Worm (Caenorhabditis elegans): ENCODE data around the gene F13C5.3.

The F13C5.3 gene

DNA sequence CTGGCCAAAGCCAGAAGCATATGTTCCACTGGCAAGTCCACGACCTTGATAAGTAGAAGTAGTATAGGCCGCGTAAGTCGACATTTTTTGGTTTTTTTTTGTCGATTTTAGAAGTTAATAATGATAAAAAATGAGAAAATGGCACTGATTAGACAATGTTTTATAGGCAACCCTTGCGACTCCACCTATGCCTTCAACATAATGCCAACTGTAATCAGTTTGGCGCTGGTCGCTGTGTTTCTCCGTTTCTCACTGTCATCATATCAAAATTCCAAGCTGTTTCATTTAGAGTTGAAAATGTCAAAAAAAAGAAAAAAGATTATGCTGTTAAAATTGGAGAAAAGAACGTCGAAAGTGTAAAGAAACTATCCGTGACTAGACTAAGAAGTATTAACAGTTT is 46.2 kb upstream of the F13C5.3 start (continued):
- TF ChIP-seq nhr-11 (tag; optimal IDR thresholded peaks at IDR 0.05) (no peak), hlh-30 (tag; optimal IDR thresholded peaks at IDR 0.05; ENCODE audit: insufficient read depth) (no peak), nhr-28 (tag; optimal IDR thresholded peaks at IDR 0.05) (peak; percentile 71), T20F7.1 (GFP tag; optimal IDR thresholded peaks at IDR 0.05) (peak; percentile 30), ceh-32 (tag; optimal IDR thresholded peaks at IDR 0.05; ENCODE audit: poor library complexity) (no peak), dmd-9 (GFP tag; IDR thresholded peaks at IDR 0.05) (no peak), Y48G9A.11 (GFP tag; IDR thresholded peaks at IDR 0.05) (no peak), D1046.2 (GFP tag; IDR thresholded peaks at IDR 0.05) (no peak), R02D3.7 (tag; optimal IDR thresholded peaks at IDR 0.05) (no peak), ces-1 (GFP tag; optimal IDR thresholded peaks at IDR 0.05) (no peak), nhr-111 (GFP tag; optimal IDR thresholded peaks at IDR 0.05) (no peak), madf-5 (GFP tag; IDR thresholded peaks at IDR 0.05) (no peak), ceh-28 (tag; optimal IDR thresholded peaks at IDR 0.05) (no peak), duxl-1 (tag; optimal IDR thresholded peaks at IDR 0.05; ENCODE audit: poor library complexity) (no peak), dpl-1 (GFP tag; optimal IDR thresholded peaks at IDR 0.05) (no peak), ctbp-1 (GFP tag; IDR thresholded peaks at IDR 0.05) (no peak), unc-62 (GFP tag; optimal IDR thresholded peaks at IDR 0.05 in 1 of 2) (no peak), unc-62 (tag; optimal IDR thresholded peaks at IDR 0.05) (no peak), egl-27 (tag; optimal IDR thresholded peaks at IDR 0.05) (no peak), mdt-29 (GFP tag; IDR thresholded peaks at IDR 0.05) (no peak), egl-43 (GFP tag; IDR thresholded peaks at IDR 0.05) (no peak), mep-1 (tag; optimal IDR thresholded peaks at IDR 0.05) (no peak), attf-4 (tag; optimal IDR thresholded peaks at IDR 0.05) (no peak), F37D6.2 (tag; optimal IDR thresholded peaks at IDR 0.05) (no peak), zip-11 (GFP tag; IDR thresholded peaks at IDR 0.05) (no peak), nhr-42 (GFP tag; IDR thresholded peaks at IDR 0.05) (no peak), nhr-6 (tag; optimal IDR thresholded peaks at IDR 0.05) (peak; percentile 24), rbr-2 (tag; optimal IDR thresholded peaks at IDR 0.05) (no peak)

DNA sequence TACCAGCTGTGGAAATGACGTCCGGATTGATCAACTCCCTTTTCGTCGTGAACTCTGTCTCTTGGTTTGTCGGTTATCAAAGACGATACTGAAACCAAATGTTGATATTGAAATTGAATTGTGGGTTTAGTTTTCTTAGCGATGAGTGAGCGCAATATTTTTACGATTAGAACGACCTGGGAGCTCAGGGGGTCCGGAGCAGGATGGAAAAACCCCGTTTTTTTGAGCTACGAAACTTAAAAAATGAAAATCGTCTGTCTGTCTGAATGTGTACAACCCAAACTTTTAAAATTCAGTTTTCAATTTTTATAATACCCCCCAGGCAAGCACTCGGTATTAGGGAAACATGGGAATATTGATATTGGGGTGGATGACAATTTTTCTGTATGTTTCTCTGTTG is 43.4 kb upstream of the F13C5.3 start:
- TF ChIP-seq mes-2 (tag; optimal IDR thresholded peaks at IDR 0.05; ENCODE audit: poor library complexity, severe bottlenecking): no peak
- TF ChIP-seq hmg-1.1 (GFP tag; IDR thresholded peaks at IDR 0.05): no peak
- no peak for TF ChIP-seq nhr-42 (GFP tag; IDR thresholded peaks at IDR 0.05)
- no peak for TF ChIP-seq mxl-3 (GFP tag; optimal IDR thresholded peaks at IDR 0.05)
- TF ChIP-seq spr-1 (tag; optimal IDR thresholded peaks at IDR 0.05): no peak
- TF ChIP-seq dmd-9 (GFP tag; IDR thresholded peaks at IDR 0.05): no peak
- no peak for TF ChIP-seq F26F4.8 (GFP tag; conservative IDR thresholded peaks at IDR 0.05)
- no peak for TF ChIP-seq sdz-12 (GFP tag; optimal IDR thresholded peaks at IDR 0.05)
- no peak for TF ChIP-seq aha-1 (tag)
- peak; percentile 26 for TF ChIP-seq hlh-11 (tag; optimal IDR thresholded peaks at IDR 0.05)
- no peak for TF ChIP-seq ceh-82 (tag; optimal IDR thresholded peaks at IDR 0.05)
- no peak for TF ChIP-seq ZK337.2 (GFP tag; IDR thresholded peaks at IDR 0.05)
- no peak for TF ChIP-seq fos-1 (tag; optimal IDR thresholded peaks at IDR 0.05)
- no peak for TF ChIP-seq unc-130 (GFP tag; optimal IDR thresholded peaks at IDR 0.05)
- 0 out of 2 replicates have a peak, but pooled peaks have one; percentile 22 for TF ChIP-seq vab-7 (GFP tag; IDR thresholded peaks at IDR 0.05)
- TF ChIP-seq nhr-77 (tag; optimal IDR thresholded peaks at IDR 0.05): peak; percentile 12
- no peak for TF ChIP-seq madf-5 (GFP tag; IDR thresholded peaks at IDR 0.05)
- TF ChIP-seq nhr-48 (tag; optimal IDR thresholded peaks at IDR 0.05): peak; percentile 3
- TF ChIP-seq dve-1 (tag; optimal IDR thresholded peaks at IDR 0.05; ENCODE audit: insufficient read depth): no peak
- TF ChIP-seq F37D6.2 (tag; optimal IDR thresholded peaks at IDR 0.05): no peak
- no peak for TF ChIP-seq ceh-32 (tag; optimal IDR thresholded peaks at IDR 0.05; ENCODE audit: poor library complexity)
- TF ChIP-seq ceh-28 (tag; optimal IDR thresholded peaks at IDR 0.05): no peak
- no peak for TF ChIP-seq zip-2 (tag; optimal IDR thresholded peaks at IDR 0.05)
- no peak for TF ChIP-seq ama-1 (optimal IDR thresholded peaks at IDR 0.05)
- TF ChIP-seq mep-1 (tag; optimal IDR thresholded peaks at IDR 0.05): peak; percentile 14
- TF ChIP-seq zfp-2 (tag; optimal IDR thresholded peaks at IDR 0.05): no peak
- TF ChIP-seq madf-9 (GFP tag; conservative IDR thresholded peaks at IDR 0.05): no peak
- no peak for TF ChIP-seq lsy-2 (tag; optimal IDR thresholded peaks at IDR 0.05)
- TF ChIP-seq ceh-62 (tag; optimal IDR thresholded peaks at IDR 0.05): no peak
- peak in 1 of 2 experiments; percentile 52 for TF ChIP-seq unc-62 (GFP tag; optimal IDR thresholded peaks at IDR 0.05 in 1 of 2)
- no peak for TF ChIP-seq unc-62 (tag; optimal IDR thresholded peaks at IDR 0.05)
- no peak for TF ChIP-seq nhr-25 (tag; optimal IDR thresholded peaks at IDR 0.05; ENCODE audit: borderline replicate concordance, insufficient read depth)
- TF ChIP-seq T20F7.1 (GFP tag; optimal IDR thresholded peaks at IDR 0.05): no peak

Data from whole organism, L4 larva.